Worm (Caenorhabditis elegans): ENCODE data around the gene F41C3.1.

F41C3.1 gene

ce11 chrII:4797071-4797470, 45.0 kb downstream of the F41C3.1 start, which contains the start of gene C33F10.14:
Gene C33F10.14 (plus strand): TSS chrII:4797371.
- no peak for TF ChIP-seq ama-1 (optimal IDR thresholded peaks at IDR 0.05)
- no peak for TF ChIP-seq vab-7 (GFP tag; IDR thresholded peaks at IDR 0.05)
- TF ChIP-seq F26F4.8 (GFP tag; conservative IDR thresholded peaks at IDR 0.05): no peak
- no peak for TF ChIP-seq fos-1 (tag; optimal IDR thresholded peaks at IDR 0.05)
- TF ChIP-seq nhr-48 (tag; optimal IDR thresholded peaks at IDR 0.05): no peak
- TF ChIP-seq madf-9 (GFP tag; conservative IDR thresholded peaks at IDR 0.05): no peak
- TF ChIP-seq jun-1 (tag; optimal IDR thresholded peaks at IDR 0.05): no peak

DNA sequence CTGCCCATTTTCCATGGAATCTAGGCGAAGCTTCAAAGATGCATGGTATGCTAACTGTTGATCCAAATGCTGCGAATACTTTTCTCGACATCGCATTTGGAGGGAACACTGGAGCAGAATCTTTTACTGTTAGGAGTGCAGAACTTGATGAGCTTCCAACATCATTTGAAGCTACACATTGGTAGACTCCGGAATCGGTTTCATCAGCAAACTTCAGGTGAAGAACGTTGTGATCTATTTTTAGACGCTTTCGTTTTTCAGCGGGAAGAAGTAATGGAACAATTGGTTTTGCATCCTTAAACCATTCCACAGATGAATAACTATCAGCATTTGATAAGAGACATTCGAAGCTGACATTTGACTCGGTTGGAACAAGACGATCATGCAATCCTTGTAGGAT, 48.4 kb downstream of the F41C3.1 start:
- 0 out of 2 replicates have a peak, but pooled peaks have one; percentile 5 for TF ChIP-seq egl-43 (GFP tag; IDR thresholded peaks at IDR 0.05)
- no peak for TF ChIP-seq mep-1 (tag; optimal IDR thresholded peaks at IDR 0.05)
- peak in 1 of 2 experiments; percentile 95 for TF ChIP-seq unc-62 (GFP tag; optimal IDR thresholded peaks at IDR 0.05 in 1 of 2)
- TF ChIP-seq unc-62 (tag; optimal IDR thresholded peaks at IDR 0.05): no peak
- TF ChIP-seq mxl-2 (GFP tag; conservative IDR thresholded peaks at IDR 0.05): no peak
- no peak for TF ChIP-seq mxl-3 (GFP tag; optimal IDR thresholded peaks at IDR 0.05)

Measured in whole organism, L4 larva.